Worm (Caenorhabditis elegans) whole organism, L2 larva: Measurements from ENCODE around the gene Y43B11AL.1.

Source experiments
- C34F6.9 ChIP-seq: fragments of 150-350 bp; optimal IDR thresholded peaks from 2 replicates; lab custom pipeline; 2014; ENCODE audit warnings: missing biosample characterization, missing genetic modification characterization
- F13H6.1 ChIP-seq: sonication (generic microtip); optimal IDR thresholded peaks from 2 replicates; lab custom pipeline; 2016; ENCODE audit warnings: missing genetic modification characterization, missing compliant biosample characterization
- R02D3.7 ChIP-seq: fragments of 150-350 bp; optimal IDR thresholded peaks from 2 replicates; lab custom pipeline; 2014; ENCODE audit warnings: missing biosample characterization, missing genetic modification characterization
- Y55F3AM.14 ChIP-seq: fragments of 200-800 bp; sonication (Bioruptor generic); optimal IDR thresholded peaks from 2 replicates; lab custom pipeline; 2018; ENCODE audit warnings: mild to moderate bottlenecking, missing genetic modification characterization, missing compliant biosample characterization
- ZK546.5 ChIP-seq: sonication (generic microtip); optimal IDR thresholded peaks from 2 replicates; lab custom pipeline; 2017; ENCODE audit warnings: missing biosample characterization, missing genetic modification characterization
- alr-1 ChIP-seq: fragments of 150-350 bp; optimal IDR thresholded peaks from 2 replicates; lab custom pipeline; 2014; ENCODE audit warnings: missing biosample characterization, missing genetic modification characterization
- aly-2 ChIP-seq: fragments of 150-350 bp; optimal IDR thresholded peaks from 2 replicates; lab custom pipeline; 2014; ENCODE audit warnings: missing biosample characterization, missing genetic modification characterization
- ama-1 ChIP-seq: fragments of 150-350 bp; optimal IDR thresholded peaks from 2 replicates; lab custom pipeline; 2018; ENCODE audit warnings: inconsistent platforms
- blmp-1 ChIP-seq: sonication (generic microtip); optimal IDR thresholded peaks from 2 replicates; lab custom pipeline; 2017; ENCODE audit warnings: missing genetic modification characterization, mild to moderate bottlenecking, missing compliant biosample characterization, antibody characterized with exemption, moderate library complexity; ENCODE audit not compliant: insufficient read depth
- ceh-16 ChIP-seq: fragments of 150-350 bp; optimal IDR thresholded peaks from 2 replicates; lab custom pipeline; 2014; ENCODE audit warnings: missing biosample characterization, missing genetic modification characterization
- ceh-82 ChIP-seq: fragments of 150-350 bp; optimal IDR thresholded peaks from 2 replicates; lab custom pipeline; 2014; ENCODE audit warnings: missing biosample characterization, missing genetic modification characterization
- crh-2 ChIP-seq: sonication (generic microtip); optimal IDR thresholded peaks from 2 replicates; lab custom pipeline; 2017; ENCODE audit warnings: missing biosample characterization, missing genetic modification characterization
- dmd-4 ChIP-seq: sonication (generic microtip); optimal IDR thresholded peaks from 2 replicates; lab custom pipeline; 2017; ENCODE audit warnings: missing biosample characterization, missing genetic modification characterization
- egl-27 ChIP-seq: sonication (generic microtip); optimal IDR thresholded peaks from 3 replicates; lab custom pipeline; 2017; ENCODE audit warnings: missing biosample characterization, missing genetic modification reagents, missing genetic modification characterization
- elt-1 ChIP-seq: fragments of 150-350 bp; optimal IDR thresholded peaks from 2 replicates; lab custom pipeline; 2014; ENCODE audit warnings: missing biosample characterization, missing genetic modification characterization
- elt-3 ChIP-seq: sonication (generic microtip); optimal IDR thresholded peaks from 2 replicates; lab custom pipeline; 2017; ENCODE audit warnings: missing biosample characterization, missing genetic modification characterization
- fos-1 ChIP-seq: fragments of 150-350 bp; optimal IDR thresholded peaks from 2 replicates; lab custom pipeline; 2014; ENCODE audit warnings: missing biosample characterization, missing genetic modification characterization
- gmeb-1 ChIP-seq: fragments of 150-350 bp; optimal IDR thresholded peaks from 2 replicates; lab custom pipeline; 2014; ENCODE audit warnings: missing biosample characterization, missing genetic modification characterization
- lin-11 ChIP-seq: fragments of 150-350 bp; sonication (generic microtip); optimal IDR thresholded peaks from 2 replicates; lab custom pipeline; 2014; ENCODE audit warnings: missing biosample characterization, missing genetic modification characterization, inconsistent platforms, mixed read lengths
- lin-13 ChIP-seq: fragments of 150-350 bp; optimal IDR thresholded peaks from 2 replicates; lab custom pipeline; 2014; ENCODE audit warnings: missing biosample characterization, missing genetic modification reagents, missing genetic modification characterization
- lin-39 ChIP-seq: fragments of 150-350 bp; optimal IDR thresholded peaks from 2 replicates; lab custom pipeline; 2014; ENCODE audit warnings: missing biosample characterization, missing genetic modification reagents, missing genetic modification characterization
- lsy-2 ChIP-seq, 2 experiments: fragments of 150-350 bp in 1 of 2; sonication (generic microtip) in 1 of 2; optimal IDR thresholded peaks; 2 replicates each; lab custom pipeline; 2014 to 2017; ENCODE audit warnings: missing biosample characterization in 2 of 2, missing genetic modification characterization in 2 of 2
- mab-5 ChIP-seq: fragments of 150-350 bp; optimal IDR thresholded peaks from 2 replicates; lab custom pipeline; 2014; ENCODE audit warnings: missing biosample characterization, missing genetic modification characterization
- mbf-1 ChIP-seq: sonication (generic microtip); optimal IDR thresholded peaks from 2 replicates; lab custom pipeline; 2017; ENCODE audit warnings: missing biosample characterization, missing genetic modification characterization
- mdl-1 ChIP-seq, 2 experiments: fragments of 150-350 bp in 1 of 2; sonication (generic microtip) in 1 of 2; optimal IDR thresholded peaks; 2 replicates each; lab custom pipeline; 2017; ENCODE audit warnings: missing biosample characterization in 2 of 2, missing genetic modification characterization in 2 of 2
- nhr-10 ChIP-seq: sonication (generic microtip); optimal IDR thresholded peaks from 2 replicates; lab custom pipeline; 2017; ENCODE audit warnings: missing biosample characterization, missing genetic modification characterization
- nhr-11 ChIP-seq: fragments of 150-350 bp; optimal IDR thresholded peaks from 2 replicates; lab custom pipeline; 2014; ENCODE audit warnings: missing biosample characterization, missing genetic modification characterization
- nhr-12 ChIP-seq: fragments of 150-350 bp; optimal IDR thresholded peaks from 2 replicates; lab custom pipeline; 2014; ENCODE audit warnings: missing biosample characterization, missing genetic modification characterization
- nhr-129 ChIP-seq: fragments of 150-350 bp; optimal IDR thresholded peaks from 2 replicates; lab custom pipeline; 2014; ENCODE audit warnings: missing biosample characterization, missing genetic modification characterization
- nhr-21 ChIP-seq: fragments of 150-350 bp; optimal IDR thresholded peaks from 2 replicates; lab custom pipeline; 2014; ENCODE audit warnings: missing biosample characterization, missing genetic modification characterization
- nhr-23 ChIP-seq: fragments of 150-350 bp; optimal IDR thresholded peaks from 2 replicates; lab custom pipeline; 2014; ENCODE audit warnings: missing biosample characterization, missing genetic modification reagents, missing genetic modification characterization
- nhr-237 ChIP-seq: fragments of 150-350 bp; optimal IDR thresholded peaks from 2 replicates; lab custom pipeline; 2014; ENCODE audit warnings: missing biosample characterization, missing genetic modification characterization
- nhr-25 ChIP-seq: fragments of 150-350 bp; sonication (generic microtip); optimal IDR thresholded peaks from 3 replicates; lab custom pipeline; 2014; ENCODE audit warnings: missing biosample characterization, missing genetic modification characterization
- nhr-6 ChIP-seq: fragments of 150-350 bp; optimal IDR thresholded peaks from 2 replicates; lab custom pipeline; 2014; ENCODE audit warnings: missing biosample characterization, missing genetic modification characterization
- nhr-77 ChIP-seq: fragments of 150-350 bp; optimal IDR thresholded peaks from 2 replicates; lab custom pipeline; 2014; ENCODE audit warnings: missing biosample characterization, missing genetic modification characterization
- peb-1 ChIP-seq: fragments of 150-350 bp; optimal IDR thresholded peaks from 2 replicates; lab custom pipeline; 2014; ENCODE audit warnings: missing biosample characterization, missing genetic modification characterization
- sem-4 ChIP-seq: fragments of 150-350 bp; optimal IDR thresholded peaks from 2 replicates; lab custom pipeline; 2014; ENCODE audit warnings: missing biosample characterization, missing genetic modification reagents, missing genetic modification characterization
- skn-1 ChIP-seq: sonication (generic microtip); optimal IDR thresholded peaks from 2 replicates; lab custom pipeline; 2017; ENCODE audit warnings: missing biosample characterization, missing genetic modification characterization
- sma-3 ChIP-seq: sonication (generic microtip); optimal IDR thresholded peaks from 2 replicates; lab custom pipeline; 2016; ENCODE audit warnings: missing genetic modification reagents, missing genetic modification characterization, missing compliant biosample characterization
- sma-9 ChIP-seq, 2 experiments: fragments of 150-350 bp in 1 of 2; sonication (generic microtip) in 1 of 2; optimal IDR thresholded peaks; 2 replicates each; lab custom pipeline; 2014 to 2016; ENCODE audit warnings: missing genetic modification characterization in 2 of 2, mild to moderate bottlenecking in 1 of 2, missing biosample characterization in 1 of 2, missing compliant biosample characterization in 1 of 2, missing genetic modification reagents in 1 of 2, moderate library complexity in 1 of 2
- snpc-4 ChIP-seq: fragments of 150-350 bp; optimal IDR thresholded peaks from 2 replicates; lab custom pipeline; 2014; ENCODE audit warnings: missing biosample characterization, missing genetic modification characterization
- unc-39 ChIP-seq: fragments of 150-350 bp; optimal IDR thresholded peaks from 2 replicates; lab custom pipeline; 2014; ENCODE audit warnings: missing biosample characterization, missing genetic modification characterization
- unc-55 ChIP-seq: fragments of 150-350 bp; sonication (generic microtip); optimal IDR thresholded peaks from 3 replicates; lab custom pipeline; 2014; ENCODE audit warnings: missing biosample characterization, missing genetic modification reagents, missing genetic modification characterization
- unc-62 ChIP-seq: fragments of 150-350 bp; optimal IDR thresholded peaks from 2 replicates; lab custom pipeline; 2014; ENCODE audit warnings: missing biosample characterization, missing genetic modification reagents, missing genetic modification characterization
- zag-1 ChIP-seq: fragments of 150-350 bp; optimal IDR thresholded peaks from 2 replicates; lab custom pipeline; 2014; ENCODE audit warnings: missing biosample characterization, missing genetic modification characterization
- ztf-1 ChIP-seq: fragments of 200-800 bp; sonication (Bioruptor generic); conservative IDR thresholded peaks from 2 replicates; pipeline ENCODE4 v1.3.6; 2022; ENCODE audit warnings: missing genetic modification characterization, missing compliant biosample characterization
- ztf-11 ChIP-seq: sonication (generic microtip); optimal IDR thresholded peaks from 2 replicates; lab custom pipeline; 2017; ENCODE audit warnings: missing biosample characterization, missing genetic modification characterization
- ztf-4 ChIP-seq: fragments of 150-350 bp; optimal IDR thresholded peaks from 2 replicates; lab custom pipeline; 2014; ENCODE audit warnings: missing biosample characterization, missing genetic modification characterization

Gene Y43B11AL.1

DNA sequence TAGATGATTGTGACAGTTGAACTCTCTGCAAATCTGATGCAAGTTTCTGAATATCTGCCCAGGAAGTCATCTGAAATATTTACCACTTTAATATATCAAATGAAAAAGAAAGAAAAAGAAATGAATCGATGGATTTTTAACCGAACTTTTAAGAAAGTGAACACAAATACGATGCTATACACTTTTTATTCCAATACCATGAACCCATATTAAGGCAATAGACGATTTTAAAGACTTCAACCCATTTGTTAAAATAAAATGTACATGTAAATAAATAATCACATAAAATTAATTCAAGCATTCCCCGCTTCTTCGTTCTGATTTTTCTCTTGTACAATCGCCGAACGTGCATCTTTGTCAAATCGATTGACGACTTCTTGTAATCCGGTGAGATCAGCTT, 28.3 kb upstream of the Y43B11AL.1 start, which contains the start of gene ufl-1:
ufl-1 (minus strand) TSS at position 70 of the 400 bp plus-strand sequence.
- TF ChIP-seq nhr-21 (tag; lab: Kevin White, UChicago) (no peak), mbf-1 (tag; lab: Kevin White, UChicago) (no peak), ztf-4 (tag; lab: Kevin White, UChicago) (no peak), aly-2 (tag; lab: Kevin White, UChicago) (no peak), mab-5 (tag; lab: Kevin White, UChicago) (no peak), gmeb-1 (tag; lab: Kevin White, UChicago) (no peak), mdl-1 (tag; optimal IDR thresholded peaks at IDR 0.05; lab: Kevin White, UChicago) (no peak), crh-2 (tag; lab: Kevin White, UChicago) (no peak), ztf-11 (tag; lab: Kevin White, UChicago) (no peak), lin-13 (no peak), nhr-237 (tag; lab: Kevin White, UChicago) (no peak), nhr-12 (tag; lab: Kevin White, UChicago) (no peak), lin-39 (tag; lab: Kevin White, UChicago) (no peak), R02D3.7 (no peak), nhr-6 (no peak), nhr-11 (tag; lab: Kevin White, UChicago) (no peak), ama-1 (lab: Kevin White, UChicago) (no peak)

ce11 chrIV:7039476-7040261, 25.5 kb upstream of the Y43B11AL.1 start, which contains the start of the genes cogc-2 and klp-18:
cogc-2 (minus strand) TSS chrIV:7039580.
klp-18 (plus strand) TSS chrIV:7040211.
- TF ChIP-seq nhr-23 = no peak
- TF ChIP-seq gmeb-1 (tag; lab: Kevin White, UChicago) = peak; percentile 96
- peak; percentile 29 for TF ChIP-seq nhr-6
- TF ChIP-seq ceh-82 (tag; lab: Kevin White, UChicago) = no peak
- no peak for TF ChIP-seq ZK546.5
- TF ChIP-seq nhr-77 (tag; lab: Kevin White, UChicago) = no peak
- TF ChIP-seq unc-62 (GFP tag; lab: Kevin White, UChicago) = no peak
- TF ChIP-seq peb-1 = no peak
- peak; percentile 68 for TF ChIP-seq mab-5 (tag; lab: Kevin White, UChicago)
- TF ChIP-seq skn-1 (tag; lab: Kevin White, UChicago) = peak; percentile 31
- no peak for TF ChIP-seq nhr-237 (tag; lab: Kevin White, UChicago)
- TF ChIP-seq sma-3 = peak; percentile 86
- TF ChIP-seq crh-2 (tag; lab: Kevin White, UChicago) = peak; percentile 88
- TF ChIP-seq alr-1 = no peak
- peak; percentile 78 for TF ChIP-seq nhr-25
- peak; percentile 83 for TF ChIP-seq F13H6.1 (tag; lab: Kevin White, UChicago)
- peak; percentile 82 for TF ChIP-seq lin-13
- TF ChIP-seq sma-9 (GFP tag; optimal IDR thresholded peaks at IDR 0.05; lab: Kevin White, UChicago) = peak; percentile 80
- no peak for TF ChIP-seq sma-9 (tag; optimal IDR thresholded peaks at IDR 0.05; lab: Kevin White, UChicago)
- TF ChIP-seq mdl-1 (tag; optimal IDR thresholded peaks at IDR 0.05; lab: Kevin White, UChicago) = no peak
- TF ChIP-seq unc-39 (tag; lab: Kevin White, UChicago) = no peak
- peak; percentile 18 for TF ChIP-seq R02D3.7
- peak; percentile 62 for TF ChIP-seq fos-1
- no peak for TF ChIP-seq mbf-1 (tag; lab: Kevin White, UChicago)
- TF ChIP-seq Y55F3AM.14 = no peak
- peak; percentile 76 for TF ChIP-seq sem-4 (tag; lab: Kevin White, UChicago)
- TF ChIP-seq ztf-4 (tag; lab: Kevin White, UChicago) = no peak
- no peak for TF ChIP-seq aly-2 (tag; lab: Kevin White, UChicago)
- TF ChIP-seq zag-1 (tag; lab: Kevin White, UChicago) = peak; percentile 23
- peak; percentile 61 for TF ChIP-seq snpc-4 (tag; lab: Kevin White, UChicago)
- peak; percentile 85 for TF ChIP-seq nhr-129
- TF ChIP-seq ztf-1 (GFP tag; lab: Robert Waterston, UW) = no peak
- TF ChIP-seq egl-27 (tag; lab: Kevin White, UChicago) = peak; percentile 48
- peak; percentile 97 for TF ChIP-seq unc-55 (GFP tag; lab: Kevin White, UChicago)
- TF ChIP-seq C34F6.9 (tag; lab: Kevin White, UChicago) = peak; percentile 88
- TF ChIP-seq nhr-21 (tag; lab: Kevin White, UChicago) = peak; percentile 72
- no peak for TF ChIP-seq nhr-10
- peak; percentile 45 for TF ChIP-seq blmp-1
- no peak for TF ChIP-seq nhr-11 (tag; lab: Kevin White, UChicago)
- TF ChIP-seq lin-39 (tag; lab: Kevin White, UChicago) = no peak
- no peak for TF ChIP-seq elt-3 (tag; lab: Kevin White, UChicago)
- TF ChIP-seq elt-1 (tag; lab: Kevin White, UChicago) = no peak
- TF ChIP-seq nhr-12 (tag; lab: Kevin White, UChicago) = no peak
- TF ChIP-seq dmd-4 (tag; lab: Kevin White, UChicago) = no peak
- no peak for TF ChIP-seq ztf-11 (tag; lab: Kevin White, UChicago)
- peak; percentile 35 for TF ChIP-seq ama-1 (lab: Kevin White, UChicago)
- TF ChIP-seq ceh-16 (tag; lab: Kevin White, UChicago) = peak; percentile 43
- TF ChIP-seq lin-11 (tag; lab: Kevin White, UChicago) = peak; percentile 90
- peak; percentile 70 to 91 for TF ChIP-seq lsy-2 (tag; optimal IDR thresholded peaks at IDR 0.05; lab: Kevin White, UChicago)
- TF ChIP-seq, all 48 proteins: peak for 25
